Worm (Caenorhabditis elegans) whole organism, early embryonic: ENCODE results near the gene F59A6.3.

Experiments
- F13C5.2 ChIP-seq: sonication (generic microtip); optimal IDR thresholded peaks from 2 replicates; lab custom pipeline; 2017; ENCODE audit warnings: mild to moderate bottlenecking, missing genetic modification characterization, inconsistent platforms, missing compliant biosample characterization
- aly-1 ChIP-seq: sonication (generic microtip); optimal IDR thresholded peaks from 2 replicates; lab custom pipeline; 2016; ENCODE audit warnings: missing genetic modification characterization, missing compliant biosample characterization
- ama-1 ChIP-seq: fragments of 150-350 bp; optimal IDR thresholded peaks from 2 replicates; lab custom pipeline; 2014
- ceh-13 ChIP-seq: fragments of 200-800 bp; sonication (Bioruptor generic); optimal IDR thresholded peaks from 2 replicates; lab custom pipeline; 2018; ENCODE audit warnings: mild to moderate bottlenecking, missing genetic modification characterization, missing compliant biosample characterization
- ceh-36 ChIP-seq: sonication (generic microtip); optimal IDR thresholded peaks from 2 replicates; lab custom pipeline; 2016; ENCODE audit warnings: missing genetic modification characterization, inconsistent platforms, missing compliant biosample characterization
- flt-1 ChIP-seq: fragments of 200-800 bp; sonication (Bioruptor generic); IDR thresholded peaks from 2 replicates; pipeline ENCODE4 v1.3.6; 2022; ENCODE audit warnings: missing genetic modification characterization, missing compliant biosample characterization
- hmbx-1 ChIP-seq: sonication (generic microtip); optimal IDR thresholded peaks from 2 replicates; lab custom pipeline; 2016; ENCODE audit warnings: mild to moderate bottlenecking, missing genetic modification characterization, missing compliant biosample characterization
- hmg-4 ChIP-seq: fragments of 200-800 bp; sonication (Bioruptor generic); optimal IDR thresholded peaks from 2 replicates; lab custom pipeline; 2018; ENCODE audit warnings: mild to moderate bottlenecking, missing genetic modification characterization, missing compliant biosample characterization
- hnd-1 ChIP-seq: sonication (generic microtip); optimal IDR thresholded peaks from 2 replicates; lab custom pipeline; 2016; ENCODE audit warnings: missing genetic modification characterization, missing compliant biosample characterization
- pes-1 ChIP-seq: fragments of 200-800 bp; sonication (Bioruptor generic); IDR thresholded peaks from 2 replicates; pipeline ENCODE4 v1.3.6; 2022; ENCODE audit warnings: missing genetic modification reagents, missing genetic modification characterization, missing compliant biosample characterization
- scrt-1 ChIP-seq: fragments of 200-800 bp; sonication (Bioruptor generic); IDR thresholded peaks from 2 replicates; pipeline ENCODE4 v1.3.6; 2022; ENCODE audit warnings: missing genetic modification characterization, missing compliant biosample characterization
- sea-1 ChIP-seq: fragments of 200-800 bp; sonication (Bioruptor generic); conservative IDR thresholded peaks from 2 replicates; pipeline ENCODE4 v1.3.6; 2022; ENCODE audit warnings: missing genetic modification characterization, missing compliant biosample characterization
- tbx-11 ChIP-seq: fragments of 200-800 bp; sonication (Bioruptor generic); IDR thresholded peaks from 2 replicates; pipeline ENCODE4 v1.3.6; 2022; ENCODE audit warnings: missing genetic modification characterization, missing compliant biosample characterization
- tra-4 ChIP-seq: sonication (generic microtip); optimal IDR thresholded peaks from 2 replicates; lab custom pipeline; 2017; ENCODE audit warnings: missing genetic modification characterization, missing compliant biosample characterization

- no peak for TF ChIP-seq hnd-1 (tag; lab: Kevin White, UChicago)
- TF ChIP-seq aly-1 (tag; lab: Kevin White, UChicago), result no peak
- no peak for TF ChIP-seq ama-1 (lab: Kevin White, UChicago)
- no peak for TF ChIP-seq tbx-11 (GFP tag; lab: Robert Waterston, UW)
- no peak for TF ChIP-seq flt-1 (GFP tag; lab: Robert Waterston, UW)
- no peak for TF ChIP-seq ceh-13 (GFP tag; lab: Kevin White, UChicago)
- TF ChIP-seq F13C5.2 (tag; lab: Kevin White, UChicago), result no peak
- no peak for TF ChIP-seq sea-1 (GFP tag; lab: Robert Waterston, UW)
- TF ChIP-seq hmbx-1, result no peak
- no peak for TF ChIP-seq scrt-1 (GFP tag; lab: Robert Waterston, UW)
- TF ChIP-seq ceh-36 (tag; lab: Kevin White, UChicago), result no peak
- TF ChIP-seq hmg-4 (GFP tag; lab: Kevin White, UChicago), result no peak
- no peak for TF ChIP-seq pes-1 (GFP tag; lab: Robert Waterston, UW)
- TF ChIP-seq tra-4 (tag; lab: Kevin White, UChicago), result no peak
Measured at ce11 chrII:5003660-5004059, 4.5 kb upstream of the F59A6.3 start, which contains the start of gene F59A6.10.
